Worm (Caenorhabditis elegans) whole organism, L4/young adult: Measurements from ENCODE around the gene abch-1.

Experiments
- W03F9.2 ChIP-seq: fragments of 150-350 bp; optimal IDR thresholded peaks from 2 replicates; lab custom pipeline; 2014; ENCODE audit warnings: missing biosample characterization, missing genetic modification characterization
- dao-5 ChIP-seq: sonication (generic microtip); optimal IDR thresholded peaks from 2 replicates; lab custom pipeline; 2016; ENCODE audit warnings: missing genotype, missing genetic modification characterization, moderate library complexity, missing compliant biosample characterization

- TF ChIP-seq W03F9.2 (tag; lab: Kevin White, UChicago) (no peak), dao-5 (tag; lab: Kevin White, UChicago) (no peak)
Observed at ce11 chrII:6573677-6574076, 42.2 kb upstream of the abch-1 start, which contains the start of gene sra-28.
